Fruit fly (Drosophila melanogaster): ENCODE data around the gene CG34429.

- no peak for TF ChIP-seq psq (optimal IDR thresholded peaks at IDR 0.05)
- TF ChIP-seq insv (optimal IDR thresholded peaks at IDR 0.05), result no peak
- no peak for TF ChIP-seq ttk (optimal IDR thresholded peaks at IDR 0.05)
- TF ChIP-seq Myc (optimal IDR thresholded peaks at IDR 0.05), result no peak
These were observed 1.5 kb upstream of the CG34429 start, which contains the start of the genes CG14115 and CG34428 for dm6 chr3L:13061322-13061809.

Data from Kc167 (cell line).